Fruit fly (Drosophila melanogaster): Measurements from ENCODE around the gene Lcp65Ab2.

The Lcp65Ab2 gene

DNA sequence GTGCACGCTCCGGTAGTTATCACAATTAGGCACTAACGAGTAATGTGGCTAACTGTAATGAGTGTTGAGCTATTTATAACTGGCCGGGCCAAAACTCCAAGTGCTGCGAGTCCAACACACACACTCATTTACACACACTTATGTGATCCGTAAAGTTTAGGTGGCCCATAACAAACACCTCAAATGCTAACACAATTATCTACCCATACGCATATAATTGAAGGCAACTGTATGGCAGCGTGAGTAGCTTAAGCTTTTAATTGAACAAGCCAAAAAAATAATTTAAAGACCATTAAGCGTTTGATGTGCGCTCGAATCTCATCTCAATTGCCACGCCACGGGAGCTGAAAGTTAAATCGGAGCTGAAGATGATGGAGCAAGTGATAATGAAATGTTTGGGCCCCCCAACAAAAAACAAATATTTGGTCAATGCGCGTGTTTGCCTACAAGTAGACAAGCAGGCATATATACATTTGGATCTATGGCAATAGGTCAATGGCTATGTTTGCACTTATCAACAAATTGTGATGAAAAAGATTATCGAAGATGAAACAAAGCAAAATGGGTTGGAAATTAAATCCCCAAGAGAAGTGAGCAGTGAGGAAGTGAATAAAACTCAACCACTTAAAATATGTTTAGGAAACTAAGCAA lies 6.4 kb upstream of the Lcp65Ab2 start, which contains the start of gene Cpr65Av (continued):
- TF ChIP-seq Sry-β (GFP tag; optimal IDR thresholded peaks at IDR 0.05) (no peak), sqz (GFP tag; optimal IDR thresholded peaks at IDR 0.05) (peak; percentile 43), CG7963 (GFP tag; IDR thresholded peaks at IDR 0.05; ENCODE audit: partially characterized antibody) (no peak), CG10654 (GFP tag; optimal IDR thresholded peaks at IDR 0.05) (no peak), CG6272 (GFP tag; IDR thresholded peaks at IDR 0.05) (no peak), corto (GFP tag; optimal IDR thresholded peaks at IDR 0.05) (no peak), fd64A (GFP tag; optimal IDR thresholded peaks at IDR 0.05) (peak; percentile 16), Atf6 (GFP tag; IDR thresholded peaks at IDR 0.05) (no peak), CG11504 (tag; optimal IDR thresholded peaks at IDR 0.05) (peak; percentile 12), zen2 (GFP tag; IDR thresholded peaks at IDR 0.05; ENCODE audit: partially characterized antibody) (no peak), CG5953 (GFP tag; IDR thresholded peaks at IDR 0.05) (no peak), ATbp (GFP tag; optimal IDR thresholded peaks at IDR 0.05) (peak; percentile 62), unpg (GFP tag; optimal IDR thresholded peaks at IDR 0.05) (peak; percentile 24), bigmax (GFP tag; optimal IDR thresholded peaks at IDR 0.05) (no peak), phol (tag; optimal IDR thresholded peaks at IDR 0.05) (no peak), Dll (GFP tag; IDR thresholded peaks at IDR 0.05; ENCODE audit: partially characterized antibody) (no peak), ato (GFP tag; IDR thresholded peaks at IDR 0.05; ENCODE audit: partially characterized antibody) (no peak), CG3726 (GFP tag; IDR thresholded peaks at IDR 0.05) (no peak), CG11723 (GFP tag; optimal IDR thresholded peaks at IDR 0.05) (no peak), HmgZ (tag; optimal IDR thresholded peaks at IDR 0.05) (no peak), sens-2 (GFP tag; IDR thresholded peaks at IDR 0.05) (no peak), Dfd (GFP tag; optimal IDR thresholded peaks at IDR 0.05) (no peak), zfh2 (GFP tag; optimal IDR thresholded peaks at IDR 0.05) (no peak), Xbp1 (GFP tag; optimal IDR thresholded peaks at IDR 0.05) (no peak), CG3065 (GFP tag; optimal IDR thresholded peaks at IDR 0.05) (no peak), Mes4 (GFP tag; optimal IDR thresholded peaks at IDR 0.05) (no peak), Lim3 (GFP tag; IDR thresholded peaks at IDR 0.05) (no peak), crp (GFP tag; optimal IDR thresholded peaks at IDR 0.05) (no peak), repo (GFP tag; optimal IDR thresholded peaks at IDR 0.05) (no peak), ash1 (GFP tag; optimal IDR thresholded peaks at IDR 0.05) (no peak), CG4424 (GFP tag; optimal IDR thresholded peaks at IDR 0.05) (no peak), D (optimal IDR thresholded peaks at IDR 0.05) (no peak), D (GFP tag; optimal IDR thresholded peaks at IDR 0.05) (no peak), Ets65A (GFP tag) (no peak), dmrt99B (tag; optimal IDR thresholded peaks at IDR 0.05) (peak; percentile 59), CG13624 (GFP tag; optimal IDR thresholded peaks at IDR 0.05) (no peak), hth (optimal IDR thresholded peaks at IDR 0.05) (no peak), Fer2 (tag; optimal IDR thresholded peaks at IDR 0.05) (no peak), CG2129 (GFP tag; IDR thresholded peaks at IDR 0.05; ENCODE audit: partially characterized antibody) (no peak), CG11695 (GFP tag; IDR thresholded peaks at IDR 0.05) (no peak), CG7556 (GFP tag; optimal IDR thresholded peaks at IDR 0.05) (no peak), CG7987 (GFP tag; optimal IDR thresholded peaks at IDR 0.05) (no peak), btn (GFP tag; optimal IDR thresholded peaks at IDR 0.05) (no peak), Six4 (GFP tag; optimal IDR thresholded peaks at IDR 0.05) (no peak), CG31441 (GFP tag; IDR thresholded peaks at IDR 0.05) (0 out of 2 replicates have a peak, but pooled peaks have one; percentile 12), Usf (GFP tag; optimal IDR thresholded peaks at IDR 0.05) (no peak), eve (GFP tag; optimal IDR thresholded peaks at IDR 0.05) (peak in 1 of 2 experiments; percentile 21), CG9932 (GFP tag; IDR thresholded peaks at IDR 0.05) (no peak), zf30C (GFP tag; optimal IDR thresholded peaks at IDR 0.05) (no peak), ind (GFP tag; optimal IDR thresholded peaks at IDR 0.05) (no peak), tap (tag; optimal IDR thresholded peaks at IDR 0.05) (peak; percentile 42)

Data from whole organism, embryonic.